Fruit fly (Drosophila melanogaster) whole organism, embryonic: ENCODE data around the gene CG17230.

Experiments used
- CG12769 ChIP-seq: fragments of 200-800 bp; sonication (Bioruptor generic); optimal IDR thresholded peaks from 2 replicates; lab custom pipeline; 2019; ENCODE audit warnings: missing biosample characterization, mild to moderate bottlenecking, missing genetic modification characterization, moderate library complexity
- CG17361 ChIP-seq: fragments of 200-800 bp; sonication (Bioruptor generic); IDR thresholded peaks from 3 replicates; pipeline ENCODE4 v1.3.6; 2022; ENCODE audit warnings: missing biosample characterization, missing genetic modification characterization
- NC2α ChIP-seq: fragments of 200-800 bp; sonication (Bioruptor generic); optimal IDR thresholded peaks from 2 replicates; lab custom pipeline; 2016; ENCODE audit warnings: missing biosample characterization, missing genetic modification characterization
- Oaz ChIP-seq: fragments of 200-800 bp; sonication (Bioruptor generic); IDR thresholded peaks from 2 replicates; pipeline ENCODE4 v1.3.6; 2022; ENCODE audit warnings: missing biosample characterization, missing genetic modification characterization
- cas ChIP-seq: fragments of 200-800 bp; sonication (Bioruptor generic); IDR thresholded peaks from 2 replicates; pipeline ENCODE4 v1.3.6; 2022; ENCODE audit warnings: missing biosample characterization, missing genetic modification characterization
- caup ChIP-seq: fragments of 200-800 bp; sonication (Bioruptor generic); optimal IDR thresholded peaks from 3 replicates; lab custom pipeline; 2017; ENCODE audit warnings: missing biosample characterization, mild to moderate bottlenecking, missing genetic modification characterization, moderate library complexity; ENCODE audit not compliant: severe bottlenecking

DNA sequence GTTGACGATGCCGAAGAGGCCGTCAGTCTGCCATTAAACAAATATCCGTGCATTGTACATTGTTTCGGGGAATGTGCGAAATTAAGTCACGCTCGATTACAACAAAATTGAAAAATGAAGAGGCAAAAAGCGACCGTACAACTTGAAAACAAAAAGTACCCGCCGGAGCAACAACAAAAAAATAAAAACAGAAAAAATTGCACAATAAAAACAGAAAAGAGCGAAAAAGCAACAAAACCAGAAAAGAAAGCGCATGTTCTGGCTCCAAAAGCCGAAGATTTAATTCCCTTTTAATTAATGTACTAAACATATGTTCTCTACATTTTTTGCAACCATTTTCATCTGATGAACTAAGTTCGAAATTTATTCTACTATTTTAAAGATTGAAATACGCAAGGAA lies 19.0 kb downstream of the CG17230 start:
- TF ChIP-seq CG12769 (tag; lab: Kevin White, UChicago) (no peak), CG17361 (GFP tag; lab: Robert Waterston, UW) (no peak), cas (no peak), caup (GFP tag; lab: Kevin White, UChicago) (no peak), NC2α (GFP tag; lab: Kevin White, UChicago) (no peak), Oaz (GFP tag; lab: Robert Waterston, UW) (no peak)
